Worm (Caenorhabditis elegans) whole organism, L4 larva: Measurements from ENCODE around the gene M05D6.5.

ENCODE experiments used
- F44E2.7 ChIP-seq: fragments of 200-800 bp; sonication (Bioruptor generic); IDR thresholded peaks from 2 replicates; pipeline ENCODE4 v2.1.2; 2022; ENCODE audit warnings: missing genetic modification characterization, missing compliant biosample characterization
- T26A8.4 ChIP-seq: fragments of 200-800 bp; sonication (Bioruptor generic); IDR thresholded peaks from 2 replicates; pipeline ENCODE4 v1.3.6; 2022; ENCODE audit warnings: missing genetic modification characterization, missing compliant biosample characterization
- Y105C5A.15 ChIP-seq: fragments of 200-800 bp; sonication (Bioruptor generic); IDR thresholded peaks from 2 replicates; pipeline ENCODE4 v1.3.6; 2022; ENCODE audit warnings: missing genetic modification characterization, missing compliant biosample characterization
- Y48G9A.11 ChIP-seq: fragments of 200-800 bp; sonication (Bioruptor generic); IDR thresholded peaks from 2 replicates; pipeline ENCODE4 v1.3.6; 2022; ENCODE audit warnings: missing genetic modification reagents, missing genetic modification characterization, missing compliant biosample characterization
- aha-1 ChIP-seq: fragments of 150-350 bp; peaks from one replicate; lab custom pipeline; 2014; ENCODE audit warnings: missing biosample characterization, missing genetic modification characterization
- ceh-62 ChIP-seq: sonication (generic microtip); optimal IDR thresholded peaks from 2 replicates; lab custom pipeline; 2017; ENCODE audit warnings: missing biosample characterization, missing genetic modification characterization
- ces-1 ChIP-seq: fragments of 150-350 bp; sonication (generic microtip); optimal IDR thresholded peaks from 4 replicates; lab custom pipeline; 2014; ENCODE audit warnings: missing biosample characterization, missing genetic modification reagents, missing genetic modification characterization
- daf-16 ChIP-seq, 3 experiments: sonication (generic microtip); optimal IDR thresholded peaks; 2 replicates each; lab custom pipeline; 2016 to 2017; ENCODE audit warnings: missing genetic modification characterization in 3 of 3, missing genetic modification reagents in 3 of 3, mild to moderate bottlenecking in 2 of 3, missing compliant biosample characterization in 2 of 3, missing biosample characterization in 1 of 3, moderate library complexity in 1 of 3
- daf-19 ChIP-seq: fragments of 200-800 bp; sonication (Bioruptor generic); conservative IDR thresholded peaks from 2 replicates; pipeline ENCODE4 v1.3.6; 2022; ENCODE audit warnings: missing genetic modification characterization, missing compliant biosample characterization
- daf-8 ChIP-seq: fragments of 200-800 bp; sonication (Bioruptor generic); IDR thresholded peaks from 2 replicates; pipeline ENCODE4 v1.3.6; 2022; ENCODE audit warnings: missing genetic modification characterization, missing compliant biosample characterization
- duxl-1 ChIP-seq: sonication (generic microtip); optimal IDR thresholded peaks from 2 replicates; lab custom pipeline; 2016; ENCODE audit warnings: mild to moderate bottlenecking, missing genetic modification characterization, moderate library complexity, missing compliant biosample characterization; ENCODE audit not compliant: poor library complexity
- egl-43 ChIP-seq: fragments of 200-800 bp; sonication (Bioruptor generic); IDR thresholded peaks from 2 replicates; pipeline ENCODE4 v1.3.6; 2022; ENCODE audit warnings: missing genetic modification reagents, missing genetic modification characterization, missing compliant biosample characterization
- fos-1 ChIP-seq: fragments of 150-350 bp; optimal IDR thresholded peaks from 2 replicates; lab custom pipeline; 2014; ENCODE audit warnings: missing biosample characterization, missing genetic modification characterization
- hlh-30 ChIP-seq: sonication (generic microtip); optimal IDR thresholded peaks from 2 replicates; lab custom pipeline; 2017; ENCODE audit warnings: antibody characterized with exemption, mild to moderate bottlenecking, missing genetic modification characterization, missing compliant biosample characterization; ENCODE audit not compliant: insufficient read depth
- lim-7 ChIP-seq: fragments of 200-800 bp; sonication (Bioruptor generic); IDR thresholded peaks from 2 replicates; pipeline ENCODE4 v1.3.6; 2022; ENCODE audit warnings: missing genetic modification characterization, missing compliant biosample characterization
- lin-15B ChIP-seq: fragments of 150-350 bp; sonication (generic microtip); optimal IDR thresholded peaks from 3 replicates; lab custom pipeline; 2014; ENCODE audit warnings: missing biosample characterization, missing genetic modification characterization
- lin-38 ChIP-seq: fragments of 200-800 bp; sonication (Bioruptor generic); IDR thresholded peaks from 2 replicates; pipeline ENCODE4 v1.3.6; 2022; ENCODE audit warnings: missing genetic modification reagents, missing genetic modification characterization, missing compliant biosample characterization
- lsy-2 ChIP-seq, 2 experiments: fragments of 150-350 bp in 1 of 2; sonication (generic microtip) in 1 of 2; optimal IDR thresholded peaks; 2 replicates each; lab custom pipeline; 2014 to 2017; ENCODE audit warnings: missing biosample characterization in 2 of 2, missing genetic modification characterization in 2 of 2
- madf-9 ChIP-seq: fragments of 200-800 bp; sonication (Bioruptor generic); conservative IDR thresholded peaks from 2 replicates; pipeline ENCODE4 v1.3.6; 2022; ENCODE audit warnings: missing genetic modification reagents, missing genetic modification characterization, missing compliant biosample characterization
- mdl-1 ChIP-seq, 2 experiments: fragments of 150-350 bp in 1 of 2; sonication (generic microtip) in 1 of 2; optimal IDR thresholded peaks; 2 replicates each; lab custom pipeline; 2014 to 2017; ENCODE audit warnings: missing biosample characterization in 2 of 2, missing genetic modification characterization in 2 of 2
- mep-1 ChIP-seq: fragments of 150-350 bp; sonication (generic microtip); optimal IDR thresholded peaks from 3 replicates; lab custom pipeline; 2014; ENCODE audit warnings: missing biosample characterization, missing genetic modification characterization
- mxl-3 ChIP-seq: fragments of 200-800 bp; sonication (Bioruptor generic); optimal IDR thresholded peaks from 2 replicates; lab custom pipeline; 2018; ENCODE audit warnings: mild to moderate bottlenecking, missing genetic modification characterization, missing compliant biosample characterization
- nhr-102 ChIP-seq: sonication (generic microtip); optimal IDR thresholded peaks from 2 replicates; lab custom pipeline; 2016; ENCODE audit warnings: mild to moderate bottlenecking, missing genetic modification characterization, moderate library complexity, missing compliant biosample characterization
- nhr-11 ChIP-seq: fragments of 150-350 bp; optimal IDR thresholded peaks from 2 replicates; lab custom pipeline; 2014; ENCODE audit warnings: missing biosample characterization, missing genetic modification characterization
- nhr-111 ChIP-seq: fragments of 200-800 bp; sonication (Bioruptor generic); optimal IDR thresholded peaks from 2 replicates; lab custom pipeline; 2018; ENCODE audit warnings: mild to moderate bottlenecking, missing genetic modification characterization, missing compliant biosample characterization
- nhr-28 ChIP-seq: fragments of 150-350 bp; optimal IDR thresholded peaks from 2 replicates; lab custom pipeline; 2014; ENCODE audit warnings: missing biosample characterization, missing genetic modification characterization
- nhr-48 ChIP-seq: sonication (generic microtip); optimal IDR thresholded peaks from 2 replicates; lab custom pipeline; 2016; ENCODE audit warnings: mild to moderate bottlenecking, missing genetic modification characterization, missing compliant biosample characterization
- nhr-77 ChIP-seq: fragments of 150-350 bp; optimal IDR thresholded peaks from 2 replicates; lab custom pipeline; 2014; ENCODE audit warnings: missing biosample characterization, missing genetic modification characterization
- sdz-12 ChIP-seq: fragments of 200-800 bp; sonication (Bioruptor generic); optimal IDR thresholded peaks from 2 replicates; lab custom pipeline; 2018; ENCODE audit warnings: mild to moderate bottlenecking, missing genetic modification characterization, missing compliant biosample characterization
- set-16 ChIP-seq: fragments of 200-800 bp; sonication (Bioruptor generic); IDR thresholded peaks from 2 replicates; pipeline ENCODE4 v1.3.6; 2022; ENCODE audit warnings: missing genetic modification reagents, missing genetic modification characterization, missing compliant biosample characterization
- snpc-1.2 ChIP-seq: fragments of 200-800 bp; sonication (Bioruptor generic); IDR thresholded peaks from 2 replicates; pipeline ENCODE4 v1.3.6; 2022; ENCODE audit warnings: missing genetic modification reagents, missing genetic modification characterization, missing compliant biosample characterization
- unc-39 ChIP-seq: sonication (generic microtip); optimal IDR thresholded peaks from 2 replicates; lab custom pipeline; 2017; ENCODE audit warnings: missing biosample characterization, missing genetic modification characterization
- unc-62 ChIP-seq, 3 experiments: fragments of 150-350 bp in 1 of 3; sonication (generic microtip); optimal IDR thresholded peaks in 2 of 3; peaks in 1 of 3; 1 replicate in 1 of 3; 2 replicates in 2 of 3; lab custom pipeline; 2014 to 2017; ENCODE audit warnings: missing biosample characterization in 3 of 3, missing genetic modification characterization in 3 of 3, missing genetic modification reagents in 3 of 3, missing genotype in 1 of 3
- vab-7 ChIP-seq: fragments of 200-800 bp; sonication (Bioruptor generic); IDR thresholded peaks from 2 replicates; pipeline ENCODE4 v1.3.6; 2022; ENCODE audit warnings: missing genetic modification reagents, missing genetic modification characterization, missing compliant biosample characterization
- zag-1 ChIP-seq: fragments of 150-350 bp; optimal IDR thresholded peaks from 2 replicates; lab custom pipeline; 2014; ENCODE audit warnings: missing biosample characterization, missing genetic modification characterization
- zfp-2 ChIP-seq: sonication (generic microtip); optimal IDR thresholded peaks from 2 replicates; lab custom pipeline; 2016; ENCODE audit warnings: mild to moderate bottlenecking, missing genetic modification characterization, missing compliant biosample characterization
- ztf-7 ChIP-seq: fragments of 150-350 bp; optimal IDR thresholded peaks from 2 replicates; lab custom pipeline; 2014; ENCODE audit warnings: missing biosample characterization, missing genetic modification characterization

M05D6.5 gene

DNA sequence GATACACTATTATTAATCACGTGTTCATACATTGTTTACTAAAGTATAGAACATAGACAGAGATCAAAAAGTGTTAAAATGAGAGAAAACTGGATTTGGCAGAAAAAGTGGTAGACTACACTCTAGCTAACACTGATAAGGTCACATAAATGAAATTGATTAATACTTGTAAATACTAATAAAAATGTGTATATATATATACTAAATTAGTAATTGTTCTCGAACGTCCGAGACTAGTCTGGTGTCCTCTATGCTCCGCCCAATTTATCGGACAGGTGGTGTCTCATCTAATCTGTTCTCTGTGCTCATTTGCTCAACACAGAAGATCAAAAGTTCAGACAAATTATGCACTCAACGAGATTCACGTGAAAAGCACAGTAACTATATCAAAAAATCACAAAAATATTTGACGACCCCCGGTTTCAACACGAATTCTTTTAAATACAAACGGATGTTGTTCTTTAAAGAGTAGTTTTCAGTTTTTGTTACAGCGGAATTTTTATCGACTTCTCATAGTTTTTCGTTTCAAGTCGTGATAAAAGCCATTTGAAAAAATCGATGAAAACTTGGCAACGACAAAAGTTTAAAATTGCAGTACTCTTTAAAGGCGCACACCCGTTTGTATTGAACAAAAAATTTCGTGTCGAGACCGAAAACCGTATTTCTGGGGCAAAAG, 832 bp downstream of the M05D6.5 start (continued):
- TF ChIP-seq mep-1 (peak; percentile 37), snpc-1.2 (GFP tag; lab: Robert Waterston, UW) (peak; percentile 15; the same call in 1 of the 2 replicates), hlh-30 (tag; lab: Kevin White, UChicago) (peak; percentile 40), zfp-2 (tag; lab: Kevin White, UChicago) (no peak), T26A8.4 (GFP tag; lab: Robert Waterston, UW) (peak; percentile 37), ceh-62 (tag; lab: Kevin White, UChicago) (no peak), egl-43 (no peak), nhr-102 (peak; percentile 40), F44E2.7 (no peak), sdz-12 (no peak), daf-19 (GFP tag; lab: Robert Waterston, UW) (0 out of 2 replicates have a peak, but pooled peaks have one; percentile 10), lin-15B (tag; lab: Kevin White, UChicago) (no peak), lin-38 (GFP tag; lab: Robert Waterston, UW) (0 out of 2 replicates have a peak, but pooled peaks have one; percentile 27), Y48G9A.11 (no peak), fos-1 (tag; lab: Kevin White, UChicago) (no peak), madf-9 (GFP tag; lab: Robert Waterston, UW) (no peak), ztf-7 (tag; lab: Kevin White, UChicago) (no peak), set-16 (GFP tag; lab: Robert Waterston, UW) (no peak), nhr-28 (peak; percentile 24), ces-1 (GFP tag; lab: Kevin White, UChicago) (no peak), mxl-3 (GFP tag; lab: Kevin White, UChicago) (no peak), nhr-77 (tag; lab: Kevin White, UChicago) (peak; percentile 39), zag-1 (tag; lab: Kevin White, UChicago) (no peak), nhr-48 (tag; lab: Kevin White, UChicago) (peak; percentile 56), daf-8 (GFP tag; lab: Robert Waterston, UW) (no peak), lim-7 (GFP tag; lab: Robert Waterston, UW) (no peak)

DNA sequence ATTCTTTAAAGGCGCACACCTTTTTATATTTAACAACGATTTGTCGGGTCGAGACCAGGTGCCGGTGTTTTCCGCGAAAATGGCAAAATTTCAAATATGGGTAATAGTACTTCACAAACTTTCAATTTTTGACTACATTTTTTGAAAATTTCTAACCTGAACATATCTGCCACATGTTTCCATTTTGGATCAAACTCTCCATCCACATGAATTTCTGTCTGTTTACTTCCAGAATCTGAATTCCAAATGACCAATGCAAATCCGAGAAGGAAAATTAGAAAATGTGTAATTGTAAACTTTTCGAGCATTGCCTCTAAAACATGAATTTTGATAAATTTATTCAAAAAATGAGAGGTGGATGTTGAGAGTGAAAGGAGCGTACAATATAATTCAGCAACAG, 1.8 kb downstream of the M05D6.5 start, which contains the start of gene lact-4:
lact-4 (minus strand) TSS at position 313 of the 400 bp plus-strand sequence.
- TF ChIP-seq aha-1, result peak; percentile 93
- TF ChIP-seq unc-62 (GFP tag; optimal IDR thresholded peaks at IDR 0.05 in 1 of 2; lab: Kevin White, UChicago), result peak in 1 of 2 experiments; percentile 11
- TF ChIP-seq unc-62 (tag; optimal IDR thresholded peaks at IDR 0.05; lab: Kevin White, UChicago), result no peak
- 0 out of 2 replicates have a peak, but pooled peaks have one; percentile 8 for TF ChIP-seq Y105C5A.15 (GFP tag; lab: Robert Waterston, UW)
- TF ChIP-seq mdl-1 (tag; optimal IDR thresholded peaks at IDR 0.05; lab: Kevin White, UChicago), result no peak

DNA sequence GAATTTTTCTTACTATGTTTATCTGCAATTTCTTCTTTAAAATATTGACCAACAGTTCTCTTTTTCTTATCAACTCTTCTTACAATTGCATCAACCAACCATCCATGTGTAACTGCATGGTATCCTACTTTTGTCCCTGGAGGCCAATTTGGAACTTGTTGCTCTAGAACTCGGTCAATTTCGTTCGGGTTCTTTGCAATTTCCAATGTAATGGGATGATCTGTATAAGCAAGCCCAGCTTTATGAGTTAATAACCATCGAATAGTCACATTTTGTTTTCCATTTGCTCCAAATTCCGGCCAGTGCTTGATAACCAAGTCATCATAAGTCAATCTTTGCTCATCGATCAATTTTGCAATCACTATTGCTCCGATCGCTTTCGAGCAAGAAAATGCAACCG, 2.7 kb downstream of the M05D6.5 start:
- TF ChIP-seq nhr-11, result no peak
- no peak for TF ChIP-seq nhr-28
- TF ChIP-seq unc-39 (tag; lab: Kevin White, UChicago), result no peak
- no peak for TF ChIP-seq set-16 (GFP tag; lab: Robert Waterston, UW)
- no peak for TF ChIP-seq duxl-1
- peak; percentile 18; the same call in 1 of the 2 replicates for TF ChIP-seq vab-7 (GFP tag; lab: Robert Waterston, UW)
- no peak for TF ChIP-seq nhr-77 (tag; lab: Kevin White, UChicago)
- no peak for TF ChIP-seq daf-16 (GFP tag; optimal IDR thresholded peaks at IDR 0.05; lab: Kevin White, UChicago)
- TF ChIP-seq daf-16 (tag; optimal IDR thresholded peaks at IDR 0.05; lab: Kevin White, UChicago), result peak; percentile 29
- TF ChIP-seq lsy-2 (tag; optimal IDR thresholded peaks at IDR 0.05; lab: Kevin White, UChicago), result peak in 1 of 2 experiments; percentile 6
- TF ChIP-seq daf-19 (GFP tag; lab: Robert Waterston, UW), result no peak
- no peak for TF ChIP-seq nhr-111 (GFP tag; lab: Kevin White, UChicago)
